Worm (Caenorhabditis elegans) whole organism, late embryonic: Measurements from ENCODE around the gene F09G2.2.

Experiments
- T23F11.4 ChIP-seq: fragments of 200-800 bp; sonication (Bioruptor generic); optimal IDR thresholded peaks from 2 replicates; lab custom pipeline; 2018; ENCODE audit warnings: mild to moderate bottlenecking, missing genetic modification characterization, missing compliant biosample characterization
- ahr-1 ChIP-seq: sonication (generic microtip); optimal IDR thresholded peaks from 2 replicates; lab custom pipeline; 2016; ENCODE audit warnings: missing genetic modification characterization, missing compliant biosample characterization
- ceh-18 ChIP-seq: sonication (generic microtip); optimal IDR thresholded peaks from 2 replicates; lab custom pipeline; 2016; ENCODE audit warnings: missing genetic modification characterization, missing compliant biosample characterization
- ceh-31 ChIP-seq: sonication (generic microtip); optimal IDR thresholded peaks from 2 replicates; lab custom pipeline; 2016; ENCODE audit warnings: missing genetic modification characterization, missing compliant biosample characterization
- ceh-34 ChIP-seq: sonication (generic microtip); optimal IDR thresholded peaks from 2 replicates; lab custom pipeline; 2016; ENCODE audit warnings: mild to moderate bottlenecking, missing genetic modification characterization, missing compliant biosample characterization
- ceh-45 ChIP-seq: fragments of 200-800 bp; sonication (Bioruptor generic); IDR thresholded peaks from 2 replicates; pipeline ENCODE4 v1.3.6; 2022; ENCODE audit warnings: missing genetic modification reagents, missing genetic modification characterization, missing compliant biosample characterization
- ceh-48 ChIP-seq: sonication (generic microtip); optimal IDR thresholded peaks from 2 replicates; lab custom pipeline; 2016; ENCODE audit warnings: missing genetic modification characterization, inconsistent platforms, missing compliant biosample characterization
- ceh-9 ChIP-seq: sonication (generic microtip); optimal IDR thresholded peaks from 2 replicates; lab custom pipeline; 2016; ENCODE audit warnings: mild to moderate bottlenecking, missing genetic modification characterization, inconsistent platforms, missing compliant biosample characterization
- che-1 ChIP-seq: sonication (generic microtip); optimal IDR thresholded peaks from 2 replicates; lab custom pipeline; 2016; ENCODE audit warnings: mild to moderate bottlenecking, missing genetic modification characterization, missing compliant biosample characterization
- dmd-4 ChIP-seq: sonication (generic microtip); optimal IDR thresholded peaks from 2 replicates; lab custom pipeline; 2016; ENCODE audit warnings: borderline replicate concordance, missing genetic modification characterization, missing compliant biosample characterization
- elt-4 ChIP-seq: sonication (generic microtip); optimal IDR thresholded peaks from 2 replicates; lab custom pipeline; 2016; ENCODE audit warnings: missing genetic modification characterization, missing compliant biosample characterization
- eyg-1 ChIP-seq: sonication (generic microtip); optimal IDR thresholded peaks from 2 replicates; lab custom pipeline; 2016; ENCODE audit warnings: missing genotype, missing genetic modification characterization, missing compliant biosample characterization
- fkh-10 ChIP-seq: fragments of 150-350 bp; optimal IDR thresholded peaks from 2 replicates; lab custom pipeline; 2014; ENCODE audit warnings: missing biosample characterization, missing genetic modification reagents, missing genetic modification characterization
- gmeb-2 ChIP-seq: sonication (generic microtip); optimal IDR thresholded peaks from 2 replicates; lab custom pipeline; 2016; ENCODE audit warnings: missing genetic modification characterization, inconsistent platforms, missing compliant biosample characterization
- hlh-13 ChIP-seq: fragments of 200-800 bp; sonication (Bioruptor generic); optimal IDR thresholded peaks from 2 replicates; lab custom pipeline; 2018; ENCODE audit warnings: mild to moderate bottlenecking, missing genetic modification characterization, missing compliant biosample characterization
- hlh-15 ChIP-seq: sonication (generic microtip); optimal IDR thresholded peaks from 2 replicates; lab custom pipeline; 2016; ENCODE audit warnings: missing genetic modification characterization, missing compliant biosample characterization
- hlh-6 ChIP-seq: sonication (generic microtip); optimal IDR thresholded peaks from 2 replicates; lab custom pipeline; 2016; ENCODE audit warnings: missing genotype, missing genetic modification characterization, missing compliant biosample characterization
- hlh-8 ChIP-seq: sonication (generic microtip); optimal IDR thresholded peaks from 2 replicates; lab custom pipeline; 2016; ENCODE audit warnings: missing genotype, missing genetic modification characterization, missing compliant biosample characterization
- mec-3 ChIP-seq: sonication (generic microtip); optimal IDR thresholded peaks from 2 replicates; lab custom pipeline; 2016; ENCODE audit warnings: borderline replicate concordance, missing genetic modification characterization, missing compliant biosample characterization
- nfya-1 ChIP-seq: sonication (generic microtip); optimal IDR thresholded peaks from 2 replicates; lab custom pipeline; 2017; ENCODE audit warnings: missing genetic modification characterization, mild to moderate bottlenecking, missing compliant biosample characterization, antibody characterized with exemption, moderate library complexity
- nhr-11 ChIP-seq: fragments of 150-350 bp; optimal IDR thresholded peaks from 2 replicates; lab custom pipeline; 2014; ENCODE audit warnings: missing biosample characterization, missing genetic modification characterization
- nhr-232 ChIP-seq: sonication (generic microtip); optimal IDR thresholded peaks from 2 replicates; lab custom pipeline; 2016; ENCODE audit warnings: missing genetic modification characterization, missing compliant biosample characterization
- pag-3 ChIP-seq: sonication (generic microtip); optimal IDR thresholded peaks from 2 replicates; lab custom pipeline; 2016; ENCODE audit warnings: missing compliant biosample characterization, missing genetic modification characterization, borderline replicate concordance
- pat-9 ChIP-seq: fragments of 200-800 bp; sonication (Bioruptor generic); optimal IDR thresholded peaks from 2 replicates; lab custom pipeline; 2018; ENCODE audit warnings: mild to moderate bottlenecking, missing genetic modification characterization, moderate library complexity, missing compliant biosample characterization
- pax-1 ChIP-seq: fragments of 150-350 bp; optimal IDR thresholded peaks from 2 replicates; lab custom pipeline; 2014; ENCODE audit warnings: missing biosample characterization, missing genetic modification characterization
- pha-2 ChIP-seq: sonication (generic microtip); optimal IDR thresholded peaks from 2 replicates; lab custom pipeline; 2017; ENCODE audit warnings: mild to moderate bottlenecking, missing genetic modification characterization, missing compliant biosample characterization
- pha-4 ChIP-seq: fragments of 150-350 bp; optimal IDR thresholded peaks from 2 replicates; lab custom pipeline; 2018; ENCODE audit warnings: missing biosample characterization, missing genetic modification reagents, missing genetic modification characterization
- pqm-1 ChIP-seq: sonication (generic microtip); optimal IDR thresholded peaks from 2 replicates; lab custom pipeline; 2016; ENCODE audit warnings: missing genetic modification characterization, missing compliant biosample characterization
- pros-1 ChIP-seq: fragments of 150-350 bp; optimal IDR thresholded peaks from 2 replicates; lab custom pipeline; 2014; ENCODE audit warnings: missing biosample characterization, missing genetic modification reagents, missing genetic modification characterization
- ref-2 ChIP-seq: sonication (generic microtip); optimal IDR thresholded peaks from 2 replicates; lab custom pipeline; 2016; ENCODE audit warnings: missing genetic modification characterization, missing compliant biosample characterization
- sdc-2 ChIP-seq: sonication (generic microtip); optimal IDR thresholded peaks from 2 replicates; lab custom pipeline; 2016; ENCODE audit warnings: missing genotype, missing genetic modification characterization, missing compliant biosample characterization
- sox-4 ChIP-seq: sonication (generic microtip); optimal IDR thresholded peaks from 2 replicates; lab custom pipeline; 2017; ENCODE audit warnings: mild to moderate bottlenecking, missing genetic modification characterization, inconsistent platforms, missing compliant biosample characterization
- syd-9 ChIP-seq: sonication (generic microtip); optimal IDR thresholded peaks from 2 replicates; lab custom pipeline; 2016; ENCODE audit warnings: mild to moderate bottlenecking, missing genetic modification characterization, moderate library complexity, missing compliant biosample characterization
- tbx-7 ChIP-seq: sonication (generic microtip); optimal IDR thresholded peaks from 2 replicates; lab custom pipeline; 2016; ENCODE audit warnings: missing genotype, missing genetic modification characterization, missing compliant biosample characterization
- unc-3 ChIP-seq, 2 experiments: fragments of 200-800 bp in 1 of 2; sonication (Bioruptor generic) in 1 of 2; sonication (generic microtip) in 1 of 2; conservative IDR thresholded peaks in 1 of 2; optimal IDR thresholded peaks in 1 of 2; 2 replicates each; pipeline versions ENCODE4 v1.3.6 to Lab custom; 2016 to 2022; ENCODE audit warnings: missing compliant biosample characterization in 2 of 2, missing genetic modification characterization in 2 of 2, missing genetic modification reagents in 1 of 2
- unc-42 ChIP-seq: sonication (generic microtip); optimal IDR thresholded peaks from 2 replicates; lab custom pipeline; 2016; ENCODE audit warnings: missing genotype, missing genetic modification characterization, missing compliant biosample characterization
- unc-55 ChIP-seq: sonication (generic microtip); optimal IDR thresholded peaks from 2 replicates; lab custom pipeline; 2017; ENCODE audit warnings: missing biosample characterization, missing genetic modification reagents, missing genetic modification characterization
- ztf-16 ChIP-seq: sonication (generic microtip); optimal IDR thresholded peaks from 2 replicates; lab custom pipeline; 2017; ENCODE audit warnings: missing genetic modification characterization, missing compliant biosample characterization

F09G2.2 gene

ce11 chrV:7186599-7186998 lies 10.1 kb upstream of the F09G2.2 start:
- TF ChIP-seq unc-55 (GFP tag; lab: Kevin White, UChicago) (no peak), che-1 (tag; lab: Kevin White, UChicago) (no peak), ceh-31 (tag; lab: Kevin White, UChicago) (no peak), nfya-1 (tag; lab: Kevin White, UChicago) (no peak), tbx-7 (tag; lab: Kevin White, UChicago) (no peak), pax-1 (tag; lab: Kevin White, UChicago) (no peak)

- TF ChIP-seq ceh-48 (tag; lab: Kevin White, UChicago) (no peak), ahr-1 (tag; lab: Kevin White, UChicago) (no peak), T23F11.4 (no peak), hlh-15 (no peak), pag-3 (tag; lab: Kevin White, UChicago) (no peak), ceh-18 (no peak), unc-3 (GFP tag; conservative IDR thresholded peaks at IDR 0.05; lab: Robert Waterston, UW) (no peak), unc-3 (tag; optimal IDR thresholded peaks at IDR 0.05; lab: Kevin White, UChicago) (no peak), pha-4 (tag; lab: Kevin White, UChicago) (no peak), tbx-7 (tag; lab: Kevin White, UChicago) (no peak), hlh-13 (no peak)
- TF ChIP-seq, all 69 proteins: peak for 0
Measured at ce11 chrV:7187295-7187694, 9.4 kb upstream of the F09G2.2 start.

- TF ChIP-seq hlh-6 (no peak), pha-2 (tag; lab: Kevin White, UChicago) (no peak), ceh-34 (tag; lab: Kevin White, UChicago) (no peak), fkh-10 (no peak), mec-3 (no peak), hlh-15 (no peak), ref-2 (tag; lab: Kevin White, UChicago) (no peak), unc-42 (tag; lab: Kevin White, UChicago) (no peak), pat-9 (tag; lab: Kevin White, UChicago) (no peak), elt-4 (tag; lab: Kevin White, UChicago) (no peak), eyg-1 (tag; lab: Kevin White, UChicago) (no peak), hlh-8 (no peak), syd-9 (tag; lab: Kevin White, UChicago) (no peak), pqm-1 (no peak), ceh-9 (tag; lab: Kevin White, UChicago) (no peak), unc-55 (GFP tag; lab: Kevin White, UChicago) (no peak), ceh-45 (GFP tag; lab: Robert Waterston, UW) (no peak), ahr-1 (tag; lab: Kevin White, UChicago) (no peak)
Measured at ce11 chrV:7193562-7193961, 3.2 kb upstream of the F09G2.2 start, which contains the start of gene F09G2.8. Gene F09G2.8, minus strand, starts transcription at chrV:7193662.

ce11 chrV:7194818-7195217 lies 1.9 kb upstream of the F09G2.2 start:
- no peak for TF ChIP-seq nhr-11 (tag; lab: Kevin White, UChicago)
- no peak for TF ChIP-seq sdc-2 (tag; lab: Kevin White, UChicago)
- no peak for TF ChIP-seq dmd-4

ce11 chrV:7196037-7196436 lies 679 bp upstream of the F09G2.2 start, which contains the start of gene attf-2:
Gene attf-2, minus strand, starts transcription at chrV:7196137.
- no peak for TF ChIP-seq pros-1 (tag; lab: Kevin White, UChicago)
- no peak for TF ChIP-seq mec-3
- TF ChIP-seq hlh-8, result no peak
- TF ChIP-seq tbx-7 (tag; lab: Kevin White, UChicago), result no peak
- TF ChIP-seq sdc-2 (tag; lab: Kevin White, UChicago), result no peak
- TF ChIP-seq gmeb-2 (tag; lab: Kevin White, UChicago), result no peak
- no peak for TF ChIP-seq nhr-232 (tag; lab: Kevin White, UChicago)
- no peak for TF ChIP-seq hlh-6
- no peak for TF ChIP-seq ztf-16 (tag; lab: Kevin White, UChicago)
- no peak for TF ChIP-seq sox-4 (tag; lab: Kevin White, UChicago)
- TF ChIP-seq ceh-48 (tag; lab: Kevin White, UChicago), result no peak
- TF ChIP-seq dmd-4, result no peak
- TF ChIP-seq, all 69 proteins: peak for 0
